Fruit fly (Drosophila melanogaster): ENCODE results near the gene mRpL39.

Gene mRpL39

dm6 chr3L:15023192-15023591 lies 23.7 kb upstream of the mRpL39 start, which contains the start of gene CG32148:
Gene CG32148, plus strand, starts transcription at chr3L:15023492.
- no peak for TF ChIP-seq ttk (optimal IDR thresholded peaks at IDR 0.05)
- TF ChIP-seq psq (optimal IDR thresholded peaks at IDR 0.05): no peak
- no peak for TF ChIP-seq h (optimal IDR thresholded peaks at IDR 0.05)
- no peak for TF ChIP-seq Sin3A (optimal IDR thresholded peaks at IDR 0.05)
- no peak for TF ChIP-seq Myc (optimal IDR thresholded peaks at IDR 0.05)
- TF ChIP-seq insv (optimal IDR thresholded peaks at IDR 0.05): no peak

DNA sequence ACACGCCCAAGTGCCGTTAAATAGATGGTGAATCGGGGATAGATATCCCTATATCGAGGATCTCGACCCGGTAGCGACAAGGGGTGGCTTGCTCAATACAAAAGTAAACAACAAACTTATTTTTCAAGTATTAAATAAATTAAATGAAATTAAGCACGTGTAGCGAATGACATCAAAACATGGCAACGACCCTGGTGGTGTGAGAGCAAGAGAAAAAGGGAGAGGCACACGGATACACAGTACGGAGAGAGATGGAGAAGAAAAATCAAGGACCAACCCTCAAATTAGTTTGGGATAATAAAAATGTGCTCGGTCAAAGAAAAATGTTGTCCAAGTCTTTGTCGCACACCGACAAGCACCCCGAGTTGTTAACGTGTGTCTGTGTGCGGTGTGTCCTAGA lies 21.5 kb upstream of the mRpL39 start:
- no peak for TF ChIP-seq insv (optimal IDR thresholded peaks at IDR 0.05)
- TF ChIP-seq h (optimal IDR thresholded peaks at IDR 0.05): no peak
- TF ChIP-seq Sin3A (optimal IDR thresholded peaks at IDR 0.05): no peak

dm6 chr3L:15013957-15014692 lies 14.7 kb upstream of the mRpL39 start, which contains the start of gene Reck:
Gene Reck, minus strand, starts transcription at chr3L:15014062.
- no peak for TF ChIP-seq psq (optimal IDR thresholded peaks at IDR 0.05)
- no peak for TF ChIP-seq Sin3A (optimal IDR thresholded peaks at IDR 0.05)
- TF ChIP-seq ttk (optimal IDR thresholded peaks at IDR 0.05): no peak
- TF ChIP-seq insv (optimal IDR thresholded peaks at IDR 0.05): no peak
- no peak for TF ChIP-seq h (optimal IDR thresholded peaks at IDR 0.05)
- TF ChIP-seq Myc (optimal IDR thresholded peaks at IDR 0.05): no peak

- TF ChIP-seq ttk (optimal IDR thresholded peaks at IDR 0.05) (no peak), insv (optimal IDR thresholded peaks at IDR 0.05) (no peak)
Observed at dm6 chr3L:15013296-15013695, 13.8 kb upstream of the mRpL39 start.

- TF ChIP-seq insv (optimal IDR thresholded peaks at IDR 0.05) (no peak), Sin3A (optimal IDR thresholded peaks at IDR 0.05) (no peak), h (optimal IDR thresholded peaks at IDR 0.05) (no peak), ttk (optimal IDR thresholded peaks at IDR 0.05) (no peak), Myc (optimal IDR thresholded peaks at IDR 0.05) (no peak), psq (optimal IDR thresholded peaks at IDR 0.05) (no peak)
Observed at dm6 chr3L:15011638-15012335, 12.3 kb upstream of the mRpL39 start.

dm6 chr3L:15011142-15011541 lies 11.7 kb upstream of the mRpL39 start:
- no peak for TF ChIP-seq insv (optimal IDR thresholded peaks at IDR 0.05)
- no peak for TF ChIP-seq ttk (optimal IDR thresholded peaks at IDR 0.05)

DNA sequence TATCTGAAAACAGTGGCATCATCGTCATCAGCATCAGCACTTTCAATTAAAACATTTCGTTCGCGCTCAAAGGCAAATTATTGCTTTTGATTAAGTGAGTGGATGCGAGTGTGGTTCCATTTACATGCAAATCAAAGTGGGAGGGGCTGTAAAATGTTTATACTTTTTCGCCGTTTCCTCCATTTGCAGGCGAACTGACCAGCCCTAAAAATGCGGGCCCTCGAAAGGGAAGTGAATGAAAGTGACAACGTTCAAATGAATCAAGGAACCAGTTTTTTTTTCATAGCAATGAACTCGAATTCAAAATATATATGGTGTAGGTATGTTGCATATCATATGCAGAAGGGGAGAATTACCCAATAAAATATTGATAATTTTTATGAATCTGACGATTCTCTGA lies 11.1 kb upstream of the mRpL39 start:
- TF ChIP-seq ttk (optimal IDR thresholded peaks at IDR 0.05) (no peak), Myc (optimal IDR thresholded peaks at IDR 0.05) (no peak), insv (optimal IDR thresholded peaks at IDR 0.05) (no peak), Sin3A (optimal IDR thresholded peaks at IDR 0.05) (no peak), psq (optimal IDR thresholded peaks at IDR 0.05) (no peak), h (optimal IDR thresholded peaks at IDR 0.05) (no peak)

DNA sequence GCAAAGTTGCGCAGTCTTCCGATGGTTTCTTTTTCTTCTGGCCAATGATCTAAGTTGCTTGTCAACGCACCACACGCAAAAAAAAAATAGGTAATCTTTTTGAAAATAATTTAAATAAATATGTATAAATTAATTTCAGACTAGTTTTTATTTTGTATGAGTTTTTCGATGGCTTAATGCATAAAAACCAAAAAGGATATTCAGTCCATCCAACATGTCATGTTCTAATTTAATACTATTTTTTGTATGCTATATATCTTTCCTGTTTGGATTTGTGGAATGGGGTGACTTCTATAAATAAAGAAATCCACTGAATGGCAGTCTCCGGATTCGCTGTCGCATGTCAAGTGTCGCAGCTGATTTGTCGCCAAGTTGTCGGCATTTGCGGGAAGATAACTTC lies 10.2 kb upstream of the mRpL39 start:
- no peak for TF ChIP-seq insv (optimal IDR thresholded peaks at IDR 0.05)
- TF ChIP-seq Sin3A (optimal IDR thresholded peaks at IDR 0.05): no peak
- TF ChIP-seq Myc (optimal IDR thresholded peaks at IDR 0.05): no peak
- no peak for TF ChIP-seq h (optimal IDR thresholded peaks at IDR 0.05)
- no peak for TF ChIP-seq ttk (optimal IDR thresholded peaks at IDR 0.05)
- no peak for TF ChIP-seq psq (optimal IDR thresholded peaks at IDR 0.05)

DNA sequence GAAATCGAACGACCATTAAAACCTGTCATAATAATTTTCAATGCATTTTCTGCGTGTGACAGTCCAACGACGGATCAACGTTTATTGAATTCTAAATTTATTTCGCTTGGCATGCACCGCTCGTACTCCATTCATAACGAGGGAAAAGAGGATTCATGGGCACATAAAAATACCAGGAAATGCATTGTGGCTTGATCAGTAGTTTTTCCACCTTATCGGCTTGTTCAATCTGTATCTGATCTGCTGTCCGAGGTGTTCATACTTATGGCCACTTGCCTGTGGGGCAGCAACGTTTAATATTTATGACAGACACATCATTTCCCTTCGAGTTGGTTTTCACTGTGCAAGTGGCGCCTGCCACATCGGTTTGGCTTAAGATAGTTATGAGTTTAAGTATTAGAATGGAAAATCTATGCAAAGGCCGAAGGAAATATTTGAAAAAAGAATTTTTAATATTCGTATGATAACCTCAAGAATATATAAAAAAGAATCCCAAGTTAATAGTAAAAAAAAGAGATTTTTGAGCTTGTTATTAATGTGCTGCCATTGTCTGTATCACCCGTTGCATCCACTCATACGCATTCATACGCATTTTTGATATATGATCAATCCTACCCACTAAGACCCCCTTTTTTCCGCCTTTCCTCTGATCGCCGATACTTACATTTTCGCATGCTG lies 7.9 kb upstream of the mRpL39 start:
- TF ChIP-seq ttk (optimal IDR thresholded peaks at IDR 0.05): no peak

- TF ChIP-seq h (optimal IDR thresholded peaks at IDR 0.05) (no peak), psq (optimal IDR thresholded peaks at IDR 0.05) (no peak), Sin3A (optimal IDR thresholded peaks at IDR 0.05) (no peak), insv (optimal IDR thresholded peaks at IDR 0.05) (no peak), ttk (optimal IDR thresholded peaks at IDR 0.05) (no peak), Myc (optimal IDR thresholded peaks at IDR 0.05) (no peak)
Observed at dm6 chr3L:15006825-15007224, 7.4 kb upstream of the mRpL39 start.

DNA sequence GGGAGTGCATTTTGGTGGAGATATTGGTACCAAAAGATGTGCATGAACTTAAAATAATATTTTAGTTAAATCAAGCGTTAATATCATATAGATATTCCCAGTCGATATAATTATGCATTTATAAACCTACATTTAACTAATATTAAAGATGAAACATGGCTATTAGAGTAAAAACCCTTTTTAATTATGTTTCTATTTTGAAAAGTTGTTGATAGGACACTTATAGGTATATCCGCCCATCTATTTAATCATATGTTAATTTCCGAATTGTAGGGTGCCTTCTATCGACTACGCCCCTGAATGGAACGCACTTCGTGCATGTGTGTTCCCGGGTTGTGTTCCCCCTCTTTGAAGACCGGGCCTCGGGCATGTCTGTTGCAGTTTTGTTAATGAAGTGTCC lies 6.3 kb upstream of the mRpL39 start:
- no peak for TF ChIP-seq h (optimal IDR thresholded peaks at IDR 0.05)
- TF ChIP-seq Myc (optimal IDR thresholded peaks at IDR 0.05): no peak
- no peak for TF ChIP-seq psq (optimal IDR thresholded peaks at IDR 0.05)
- TF ChIP-seq insv (optimal IDR thresholded peaks at IDR 0.05): no peak
- TF ChIP-seq ttk (optimal IDR thresholded peaks at IDR 0.05): no peak
- no peak for TF ChIP-seq Sin3A (optimal IDR thresholded peaks at IDR 0.05)

DNA sequence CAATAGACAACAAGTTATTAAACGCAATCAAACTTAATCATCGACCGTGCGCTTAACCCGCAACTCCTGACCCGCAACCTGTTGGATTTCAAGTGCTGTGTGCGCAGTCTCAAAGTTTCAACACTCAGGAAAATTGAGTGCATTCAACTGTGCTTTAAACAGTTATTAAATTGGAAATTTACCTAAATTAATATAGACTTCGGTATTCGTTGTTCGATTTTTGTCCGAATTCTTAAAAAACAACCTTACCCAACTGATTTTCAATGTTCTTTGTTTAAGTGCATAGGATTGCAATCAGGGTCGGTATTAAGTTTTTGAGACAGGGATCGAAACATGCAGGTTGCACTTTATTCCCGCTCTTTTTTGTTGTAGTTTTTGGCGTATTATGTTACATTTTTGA lies 5.6 kb upstream of the mRpL39 start:
- TF ChIP-seq h (optimal IDR thresholded peaks at IDR 0.05): no peak

- TF ChIP-seq insv (optimal IDR thresholded peaks at IDR 0.05) (no peak), psq (optimal IDR thresholded peaks at IDR 0.05) (no peak)
Observed at dm6 chr3L:14992807-14993206, 6.7 kb downstream of the mRpL39 start.

Data from Kc167 (cell line).